Fruit fly (Drosophila melanogaster): ENCODE results near the gene CG32024.

The CG32024 gene

DNA sequence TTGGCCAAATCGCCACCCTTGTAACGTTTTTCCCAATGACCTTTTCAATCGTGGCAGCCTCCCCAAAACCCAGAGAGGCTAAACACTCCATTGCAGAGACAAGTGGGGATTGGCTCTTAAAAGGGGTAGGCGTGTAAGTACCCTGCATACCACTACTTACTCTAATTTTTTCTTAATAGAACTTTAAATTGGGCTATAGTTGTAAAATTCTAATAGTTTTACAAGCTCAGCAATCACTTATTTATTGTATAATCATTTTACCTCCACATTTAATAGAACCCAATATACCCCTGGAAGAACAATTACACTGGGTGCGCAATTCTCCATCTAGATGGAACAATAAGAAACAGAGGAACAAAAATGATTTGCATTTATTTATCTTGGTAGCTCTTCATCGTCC, 34.4 kb downstream of the CG32024 start:
- TF ChIP-seq jim (GFP tag; optimal IDR thresholded peaks at IDR 0.05) = no peak
- no peak for TF ChIP-seq usp (GFP tag; optimal IDR thresholded peaks at IDR 0.05)
- TF ChIP-seq N (GFP tag; optimal IDR thresholded peaks at IDR 0.05) = no peak
- no peak for TF ChIP-seq dl (GFP tag; optimal IDR thresholded peaks at IDR 0.05; ENCODE audit: insufficient read depth in 1 of 2, partially characterized antibody in 2 of 2)
- peak; percentile 76 for TF ChIP-seq h (GFP tag; optimal IDR thresholded peaks at IDR 0.05)
- peak; percentile 67 for TF ChIP-seq ey (GFP tag; optimal IDR thresholded peaks at IDR 0.05)
- TF ChIP-seq Vsx2 (GFP tag; optimal IDR thresholded peaks at IDR 0.05; ENCODE audit: partially characterized antibody) = no peak
- peak; percentile 41 for TF ChIP-seq psq (GFP tag; optimal IDR thresholded peaks at IDR 0.05)
- TF ChIP-seq dsf (GFP tag; optimal IDR thresholded peaks at IDR 0.05; ENCODE audit: borderline replicate concordance) = no peak
- TF ChIP-seq sage (GFP tag; optimal IDR thresholded peaks at IDR 0.05) = no peak
- no peak for TF ChIP-seq dmrt93B (GFP tag; optimal IDR thresholded peaks at IDR 0.05)
- TF ChIP-seq br (GFP tag; optimal IDR thresholded peaks at IDR 0.05) = peak; percentile 27
- TF ChIP-seq CG9705 (GFP tag; optimal IDR thresholded peaks at IDR 0.05) = no peak
- peak; percentile 60 for TF ChIP-seq HLH106 (tag; optimal IDR thresholded peaks at IDR 0.05)
- no peak for TF ChIP-seq Abd-B (GFP tag; optimal IDR thresholded peaks at IDR 0.05)
- no peak for TF ChIP-seq Myc (optimal IDR thresholded peaks at IDR 0.05)
- TF ChIP-seq rgr (GFP tag; optimal IDR thresholded peaks at IDR 0.05) = peak; percentile 70
- TF ChIP-seq lola (GFP tag; optimal IDR thresholded peaks at IDR 0.05) = no peak
- TF ChIP-seq Hr78 (GFP tag; optimal IDR thresholded peaks at IDR 0.05) = no peak
- no peak for TF ChIP-seq tai (GFP tag; optimal IDR thresholded peaks at IDR 0.05)
- TF ChIP-seq Jra (GFP tag; optimal IDR thresholded peaks at IDR 0.05) = no peak
- no peak for TF ChIP-seq brk (GFP tag; optimal IDR thresholded peaks at IDR 0.05)
- TF ChIP-seq sv (GFP tag; optimal IDR thresholded peaks at IDR 0.05) = peak; percentile 38
- peak; percentile 26 for TF ChIP-seq Sp1 (GFP tag; optimal IDR thresholded peaks at IDR 0.05)
- TF ChIP-seq Mio (GFP tag; optimal IDR thresholded peaks at IDR 0.05) = no peak
- peak; percentile 66 for TF ChIP-seq fru (GFP tag; optimal IDR thresholded peaks at IDR 0.05)
- TF ChIP-seq GATAd (GFP tag; optimal IDR thresholded peaks at IDR 0.05) = no peak
- TF ChIP-seq OdsH (GFP tag; optimal IDR thresholded peaks at IDR 0.05) = peak; percentile 67
- no peak for TF ChIP-seq Dif (GFP tag; optimal IDR thresholded peaks at IDR 0.05; ENCODE audit: partially characterized antibody)
- TF ChIP-seq Dfd (GFP tag; optimal IDR thresholded peaks at IDR 0.05) = no peak
- TF ChIP-seq Hnf4 (GFP tag; optimal IDR thresholded peaks at IDR 0.05) = peak; percentile 23
- no peak for TF ChIP-seq CrebA (GFP tag; optimal IDR thresholded peaks at IDR 0.05; ENCODE audit: borderline replicate concordance)
- TF ChIP-seq pan (optimal IDR thresholded peaks at IDR 0.05) = no peak
- TF ChIP-seq foxo (GFP tag; optimal IDR thresholded peaks at IDR 0.05) = peak in 1 of 2 experiments; percentile 74
- no peak for TF ChIP-seq CG32264 (GFP tag; optimal IDR thresholded peaks at IDR 0.05)
- no peak for TF ChIP-seq Rel (GFP tag; optimal IDR thresholded peaks at IDR 0.05)
- no peak for TF ChIP-seq Rel (tag; optimal IDR thresholded peaks at IDR 0.05)
- TF ChIP-seq Hr83 (GFP tag; optimal IDR thresholded peaks at IDR 0.05; ENCODE audit: poor library complexity, severe bottlenecking) = no peak
- TF ChIP-seq woc (GFP tag; optimal IDR thresholded peaks at IDR 0.05) = peak; percentile 42

dm6 chr3L:8842359-8842758, 35.0 kb downstream of the CG32024 start:
- TF ChIP-seq Hr83 (GFP tag; optimal IDR thresholded peaks at IDR 0.05; ENCODE audit: poor library complexity, severe bottlenecking) = no peak
- TF ChIP-seq GATAd (GFP tag; optimal IDR thresholded peaks at IDR 0.05) = no peak
- no peak for TF ChIP-seq N (GFP tag; optimal IDR thresholded peaks at IDR 0.05)
- TF ChIP-seq Rel (GFP tag; optimal IDR thresholded peaks at IDR 0.05) = no peak
- TF ChIP-seq Rel (tag; optimal IDR thresholded peaks at IDR 0.05) = peak; percentile 74
- peak; percentile 5 for TF ChIP-seq CrebA (GFP tag; optimal IDR thresholded peaks at IDR 0.05; ENCODE audit: borderline replicate concordance)
- TF ChIP-seq Myc (optimal IDR thresholded peaks at IDR 0.05) = no peak
- no peak for TF ChIP-seq Vsx2 (GFP tag; optimal IDR thresholded peaks at IDR 0.05; ENCODE audit: partially characterized antibody)

dm6 chr3L:8849817-8850216, 42.4 kb downstream of the CG32024 start:
- TF ChIP-seq Jra (GFP tag; optimal IDR thresholded peaks at IDR 0.05) = no peak
- no peak for TF ChIP-seq lola (GFP tag; optimal IDR thresholded peaks at IDR 0.05)
- no peak for TF ChIP-seq sv (GFP tag; optimal IDR thresholded peaks at IDR 0.05)
- TF ChIP-seq psq (GFP tag; optimal IDR thresholded peaks at IDR 0.05) = no peak
- TF ChIP-seq HLH106 (tag; optimal IDR thresholded peaks at IDR 0.05) = no peak
- no peak for TF ChIP-seq dl (GFP tag; optimal IDR thresholded peaks at IDR 0.05; ENCODE audit: insufficient read depth in 1 of 2, partially characterized antibody in 2 of 2)
- no peak for TF ChIP-seq Hnf4 (GFP tag; optimal IDR thresholded peaks at IDR 0.05)
- no peak for TF ChIP-seq fru (GFP tag; optimal IDR thresholded peaks at IDR 0.05)
- TF ChIP-seq Hr83 (GFP tag; optimal IDR thresholded peaks at IDR 0.05; ENCODE audit: poor library complexity, severe bottlenecking) = no peak
- no peak for TF ChIP-seq tai (GFP tag; optimal IDR thresholded peaks at IDR 0.05)
- TF ChIP-seq dmrt93B (GFP tag; optimal IDR thresholded peaks at IDR 0.05) = no peak
- no peak for TF ChIP-seq usp (GFP tag; optimal IDR thresholded peaks at IDR 0.05)
- TF ChIP-seq GATAd (GFP tag; optimal IDR thresholded peaks at IDR 0.05) = no peak
- TF ChIP-seq pan (optimal IDR thresholded peaks at IDR 0.05) = no peak
- no peak for TF ChIP-seq woc (GFP tag; optimal IDR thresholded peaks at IDR 0.05)
- TF ChIP-seq Dif (GFP tag; optimal IDR thresholded peaks at IDR 0.05; ENCODE audit: partially characterized antibody) = no peak
- no peak for TF ChIP-seq Mio (GFP tag; optimal IDR thresholded peaks at IDR 0.05)
- TF ChIP-seq Dfd (GFP tag; optimal IDR thresholded peaks at IDR 0.05) = no peak
- no peak for TF ChIP-seq CG32264 (GFP tag; optimal IDR thresholded peaks at IDR 0.05)
